Worm (Caenorhabditis elegans) whole organism, L4/young adult: ENCODE results near the gene sre-27.

Experiments
- W03F9.2 ChIP-seq: fragments of 150-350 bp; optimal IDR thresholded peaks from 2 replicates; lab custom pipeline; 2014; ENCODE audit warnings: missing biosample characterization, missing genetic modification characterization
- dao-5 ChIP-seq: sonication (generic microtip); optimal IDR thresholded peaks from 2 replicates; lab custom pipeline; 2016; ENCODE audit warnings: missing genotype, missing genetic modification characterization, moderate library complexity, missing compliant biosample characterization
- him-1 ChIP-seq: sonication (generic microtip); optimal IDR thresholded peaks from 2 replicates; lab custom pipeline; 2016; ENCODE audit warnings: missing genotype, missing genetic modification reagents, missing genetic modification characterization, missing compliant biosample characterization

ce11 chrII:12465557-12465956 lies 48.1 kb upstream of the sre-27 start, which contains the start of gene sre-37:
- TF ChIP-seq him-1 (no peak), dao-5 (tag; lab: Kevin White, UChicago) (no peak), W03F9.2 (tag; lab: Kevin White, UChicago) (no peak)
